Worm (Caenorhabditis elegans) whole organism, young adult: ENCODE data around the gene D1086.18.

Source experiments
- B0035.1 ChIP-seq: sonication (generic microtip); optimal IDR thresholded peaks from 2 replicates; lab custom pipeline; 2016; ENCODE audit warnings: missing genetic modification characterization, mild to moderate bottlenecking, missing compliant biosample characterization, missing genotype, missing genetic modification reagents
- B0261.1 ChIP-seq: sonication (generic microtip); optimal IDR thresholded peaks from 2 replicates; lab custom pipeline; 2016; ENCODE audit warnings: mild to moderate bottlenecking, missing genetic modification characterization, moderate library complexity, missing compliant biosample characterization
- F22D6.2 ChIP-seq: sonication (generic microtip); optimal IDR thresholded peaks from 2 replicates; lab custom pipeline; 2016; ENCODE audit warnings: mild to moderate bottlenecking, missing genetic modification characterization, missing compliant biosample characterization
- F33H1.4 ChIP-seq: fragments of 200-800 bp; sonication (Bioruptor generic); IDR thresholded peaks from 2 replicates; pipeline ENCODE4 v1.3.6; 2022; ENCODE audit warnings: missing genetic modification reagents, missing genetic modification characterization, missing compliant biosample characterization
- K12H6.12 ChIP-seq: fragments of 200-800 bp; sonication (Bioruptor generic); optimal IDR thresholded peaks from 2 replicates; lab custom pipeline; 2018; ENCODE audit warnings: mild to moderate bottlenecking, missing genetic modification characterization, missing compliant biosample characterization
- ZK185.1 ChIP-seq: sonication (generic microtip); optimal IDR thresholded peaks from 2 replicates; lab custom pipeline; 2016; ENCODE audit warnings: mild to moderate bottlenecking, missing genetic modification characterization, missing compliant biosample characterization; ENCODE audit not compliant: poor library complexity, severe bottlenecking
- aptf-3 ChIP-seq: fragments of 200-800 bp; sonication (Bioruptor generic); IDR thresholded peaks from 2 replicates; pipeline ENCODE4 v1.3.6; 2022; ENCODE audit warnings: missing genetic modification characterization, missing compliant biosample characterization
- atf-7 ChIP-seq: sonication (generic microtip); optimal IDR thresholded peaks from 2 replicates; lab custom pipeline; 2017; ENCODE audit warnings: mild to moderate bottlenecking, missing genetic modification characterization, missing compliant biosample characterization
- attf-3 ChIP-seq: fragments of 200-800 bp; sonication (Bioruptor generic); conservative IDR thresholded peaks from 2 replicates; pipeline ENCODE4 v1.3.6; 2022; ENCODE audit warnings: missing genetic modification reagents, missing genetic modification characterization, missing compliant biosample characterization
- attf-5 ChIP-seq: fragments of 200-800 bp; sonication (Bioruptor generic); optimal IDR thresholded peaks from 2 replicates; lab custom pipeline; 2018; ENCODE audit warnings: mild to moderate bottlenecking, missing genetic modification characterization, missing compliant biosample characterization
- bed-1 ChIP-seq: fragments of 200-800 bp; sonication (Bioruptor generic); IDR thresholded peaks from 2 replicates; pipeline ENCODE4 v1.3.6; 2022; ENCODE audit warnings: missing genetic modification reagents, missing genetic modification characterization, missing compliant biosample characterization
- bed-2 ChIP-seq: fragments of 200-800 bp; sonication (Bioruptor generic); IDR thresholded peaks from 2 replicates; pipeline ENCODE4 v1.3.6; 2022; ENCODE audit warnings: missing genetic modification reagents, missing genetic modification characterization, missing compliant biosample characterization
- ceh-100 ChIP-seq: fragments of 200-800 bp; sonication (Bioruptor generic); IDR thresholded peaks from 2 replicates; pipeline ENCODE4 v1.3.6; 2022; ENCODE audit warnings: missing genetic modification reagents, missing genetic modification characterization, missing compliant biosample characterization
- ceh-27 ChIP-seq: fragments of 200-800 bp; sonication (Bioruptor generic); optimal IDR thresholded peaks from 2 replicates; lab custom pipeline; 2018; ENCODE audit warnings: mild to moderate bottlenecking, missing genetic modification characterization, moderate library complexity, missing compliant biosample characterization
- ceh-40 ChIP-seq: fragments of 200-800 bp; sonication (Bioruptor generic); IDR thresholded peaks from 2 replicates; pipeline ENCODE4 v1.3.6; 2022; ENCODE audit warnings: missing genetic modification characterization, missing compliant biosample characterization
- ceh-79 ChIP-seq: sonication (generic microtip); optimal IDR thresholded peaks from 2 replicates; lab custom pipeline; 2017; ENCODE audit warnings: mild to moderate bottlenecking, missing genetic modification characterization, missing compliant biosample characterization
- chd-7 ChIP-seq: sonication (generic microtip); optimal IDR thresholded peaks from 2 replicates; lab custom pipeline; 2016; ENCODE audit warnings: mild to moderate bottlenecking, missing genetic modification characterization, moderate library complexity, missing compliant biosample characterization
- dpff-1 ChIP-seq: sonication (generic microtip); optimal IDR thresholded peaks from 2 replicates; lab custom pipeline; 2017; ENCODE audit warnings: mild to moderate bottlenecking, missing genetic modification characterization, missing compliant biosample characterization
- egl-18 ChIP-seq: fragments of 200-800 bp; sonication (Bioruptor generic); IDR thresholded peaks from 2 replicates; pipeline ENCODE4 v1.3.6; 2022; ENCODE audit warnings: missing genetic modification reagents, missing genetic modification characterization, missing compliant biosample characterization
- egl-44 ChIP-seq: fragments of 200-800 bp; sonication (Bioruptor generic); IDR thresholded peaks from 2 replicates; pipeline ENCODE4 v1.3.6; 2022; ENCODE audit warnings: missing genetic modification reagents, missing genetic modification characterization, missing compliant biosample characterization
- ekl-4 ChIP-seq: fragments of 200-800 bp; sonication (Bioruptor generic); IDR thresholded peaks from 2 replicates; pipeline ENCODE4 v1.3.6; 2022; ENCODE audit warnings: missing genetic modification reagents, missing genetic modification characterization, missing compliant biosample characterization
- ets-4 ChIP-seq: fragments of 200-800 bp; sonication (Bioruptor generic); optimal IDR thresholded peaks from 2 replicates; lab custom pipeline; 2018; ENCODE audit warnings: mild to moderate bottlenecking, missing genetic modification characterization, missing compliant biosample characterization
- fkh-3 ChIP-seq: sonication (generic microtip); optimal IDR thresholded peaks from 2 replicates; lab custom pipeline; 2016; ENCODE audit warnings: mild to moderate bottlenecking, missing genetic modification characterization, missing compliant biosample characterization
- gei-17 ChIP-seq: fragments of 200-800 bp; sonication (Bioruptor generic); optimal IDR thresholded peaks from 2 replicates; lab custom pipeline; 2018; ENCODE audit warnings: mild to moderate bottlenecking, missing genetic modification characterization, missing compliant biosample characterization
- hmg-20 ChIP-seq: fragments of 200-800 bp; sonication (Bioruptor generic); IDR thresholded peaks from 2 replicates; pipeline ENCODE4 v1.3.6; 2022; ENCODE audit warnings: missing genetic modification reagents, missing genetic modification characterization, missing compliant biosample characterization
- hsf-1 ChIP-seq: fragments of 200-800 bp; sonication (Bioruptor generic); IDR thresholded peaks from 2 replicates; pipeline ENCODE4 v1.3.6; 2022; ENCODE audit warnings: missing genetic modification reagents, missing genetic modification characterization, missing compliant biosample characterization
- lag-1 ChIP-seq: fragments of 200-800 bp; sonication (Bioruptor generic); IDR thresholded peaks from 2 replicates; pipeline ENCODE4 v1.3.6; 2022; ENCODE audit warnings: missing genetic modification reagents, missing genetic modification characterization, missing compliant biosample characterization
- let-526 ChIP-seq: fragments of 200-800 bp; sonication (Bioruptor generic); IDR thresholded peaks from 2 replicates; pipeline ENCODE4 v1.3.6; 2022; ENCODE audit warnings: missing genetic modification reagents, missing genetic modification characterization, missing compliant biosample characterization
- lsl-1 ChIP-seq: fragments of 200-800 bp; sonication (Bioruptor generic); optimal IDR thresholded peaks from 2 replicates; lab custom pipeline; 2018; ENCODE audit warnings: mild to moderate bottlenecking, missing genetic modification characterization, moderate library complexity, missing compliant biosample characterization
- madf-3 ChIP-seq: fragments of 200-800 bp; sonication (Bioruptor generic); IDR thresholded peaks from 2 replicates; pipeline ENCODE4 v1.3.6; 2022; ENCODE audit warnings: missing genetic modification reagents, missing genetic modification characterization, missing compliant biosample characterization
- mes-4 ChIP-seq: sonication (generic microtip); optimal IDR thresholded peaks from 2 replicates; lab custom pipeline; 2016; ENCODE audit warnings: missing genotype, missing genetic modification characterization, missing compliant biosample characterization
- nfya-2 ChIP-seq: fragments of 200-800 bp; sonication (Bioruptor generic); IDR thresholded peaks from 2 replicates; pipeline ENCODE4 v1.3.6; 2022; ENCODE audit warnings: missing genetic modification reagents, missing genetic modification characterization, missing compliant biosample characterization
- nfyb-1 ChIP-seq: fragments of 200-800 bp; sonication (Bioruptor generic); IDR thresholded peaks from 2 replicates; pipeline ENCODE4 v1.3.6; 2022; ENCODE audit warnings: missing genetic modification reagents, missing genetic modification characterization, missing compliant biosample characterization
- nhr-27 ChIP-seq: fragments of 200-800 bp; sonication (Bioruptor generic); optimal IDR thresholded peaks from 2 replicates; lab custom pipeline; 2018; ENCODE audit warnings: mild to moderate bottlenecking, missing genetic modification characterization, moderate library complexity, missing compliant biosample characterization
- nhr-80 ChIP-seq: sonication (generic microtip); optimal IDR thresholded peaks from 2 replicates; lab custom pipeline; 2016; ENCODE audit warnings: missing genetic modification characterization, missing compliant biosample characterization
- pbrm-1 ChIP-seq: fragments of 200-800 bp; sonication (Bioruptor generic); IDR thresholded peaks from 2 replicates; pipeline ENCODE4 v1.3.6; 2022; ENCODE audit warnings: missing genetic modification reagents, missing genetic modification characterization, missing compliant biosample characterization
- pha-4 ChIP-seq: fragments of 150-350 bp; sonication (generic microtip); optimal IDR thresholded peaks from 2 replicates; lab custom pipeline; 2014; ENCODE audit warnings: missing biosample characterization, missing genetic modification reagents, missing genetic modification characterization
- snpc-1.1 ChIP-seq: sonication (generic microtip); optimal IDR thresholded peaks from 2 replicates; lab custom pipeline; 2017; ENCODE audit warnings: missing genetic modification characterization, mild to moderate bottlenecking, missing compliant biosample characterization, antibody characterized with exemption, moderate library complexity, missing genotype, missing genetic modification reagents; ENCODE audit not compliant: insufficient read depth
- somi-1 ChIP-seq: fragments of 200-800 bp; sonication (Bioruptor generic); optimal IDR thresholded peaks from 2 replicates; lab custom pipeline; 2018; ENCODE audit warnings: mild to moderate bottlenecking, missing genetic modification characterization, missing compliant biosample characterization
- sptf-2 ChIP-seq: fragments of 200-800 bp; sonication (Bioruptor generic); optimal IDR thresholded peaks from 2 replicates; lab custom pipeline; 2018; ENCODE audit warnings: mild to moderate bottlenecking, missing genetic modification characterization, missing compliant biosample characterization
- tbp1 ChIP-seq: fragments of 200-800 bp; sonication (Bioruptor generic); optimal IDR thresholded peaks from 2 replicates; lab custom pipeline; 2018; ENCODE audit warnings: mild to moderate bottlenecking, missing genetic modification characterization, missing compliant biosample characterization
- xnd-1 ChIP-seq: sonication (generic microtip); optimal IDR thresholded peaks from 2 replicates; lab custom pipeline; 2016; ENCODE audit warnings: missing genotype, missing genetic modification reagents, missing genetic modification characterization, missing compliant biosample characterization
- zim-3 ChIP-seq: sonication (generic microtip); optimal IDR thresholded peaks from 2 replicates; lab custom pipeline; 2017; ENCODE audit warnings: mild to moderate bottlenecking, missing genetic modification characterization, moderate library complexity, missing compliant biosample characterization
- ztf-18 ChIP-seq: sonication (generic microtip); optimal IDR thresholded peaks from 2 replicates; lab custom pipeline; 2016; ENCODE audit warnings: missing genotype, mild to moderate bottlenecking, missing genetic modification characterization, missing compliant biosample characterization

D1086.18 gene

ce11 chrV:14082453-14082852, 3.2 kb upstream of the D1086.18 start, which contains the start of gene D1086.10:
D1086.10 (plus strand) TSS chrV:14082753.
- no peak for TF ChIP-seq atf-7 (tag; lab: Kevin White, UChicago)
- no peak for TF ChIP-seq pbrm-1 (GFP tag; lab: Robert Waterston, UW)
- no peak for TF ChIP-seq egl-18 (GFP tag; lab: Robert Waterston, UW)
- no peak for TF ChIP-seq nfya-2 (GFP tag; lab: Robert Waterston, UW)
- TF ChIP-seq nhr-80 (tag; lab: Kevin White, UChicago): no peak
- no peak for TF ChIP-seq tbp1
- no peak for TF ChIP-seq B0035.1 (tag; lab: Kevin White, UChicago)
- no peak for TF ChIP-seq K12H6.12 (tag; lab: Kevin White, UChicago)
- no peak for TF ChIP-seq ztf-18 (tag; lab: Kevin White, UChicago)
- TF ChIP-seq bed-2 (GFP tag; lab: Robert Waterston, UW): no peak
- TF ChIP-seq F33H1.4: no peak
- no peak for TF ChIP-seq bed-1 (GFP tag; lab: Robert Waterston, UW)
- no peak for TF ChIP-seq somi-1 (GFP tag; lab: Kevin White, UChicago)
- no peak for TF ChIP-seq aptf-3 (GFP tag; lab: Robert Waterston, UW)
- TF ChIP-seq, all 124 proteins: peak for 0

DNA sequence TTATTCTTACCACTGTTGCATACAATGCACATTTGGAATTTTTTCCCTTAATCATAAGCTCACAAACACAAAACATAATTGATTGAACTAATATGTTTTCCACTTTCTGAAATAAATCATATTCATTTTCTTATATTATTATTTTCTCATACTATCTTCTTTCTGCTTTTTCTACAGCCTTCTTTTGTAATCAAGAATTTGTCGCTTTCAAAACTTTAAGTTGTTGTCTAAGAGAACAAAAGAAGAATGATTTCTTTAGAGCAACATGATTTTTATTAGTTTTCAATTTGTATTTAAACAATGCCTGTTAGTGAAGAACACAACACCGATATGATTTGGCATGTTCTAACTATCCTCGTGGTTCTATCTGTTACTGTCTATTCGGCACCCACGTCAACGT, 1.7 kb upstream of the D1086.18 start, which contains the start of gene D1086.7:
TSS of gene D1086.7 (plus strand) at position 301 of the 400 bp plus-strand sequence.
- no peak for TF ChIP-seq ceh-40
- TF ChIP-seq pha-4: no peak
- no peak for TF ChIP-seq ceh-27 (GFP tag; lab: Kevin White, UChicago)
- TF ChIP-seq let-526: no peak
- no peak for TF ChIP-seq hsf-1
- TF ChIP-seq dpff-1: no peak
- no peak for TF ChIP-seq B0035.1 (tag; lab: Kevin White, UChicago)
- TF ChIP-seq attf-5 (GFP tag; lab: Kevin White, UChicago): no peak
- no peak for TF ChIP-seq B0261.1 (tag; lab: Kevin White, UChicago)
- TF ChIP-seq lag-1 (GFP tag; lab: Robert Waterston, UW): no peak
- no peak for TF ChIP-seq ets-4 (GFP tag; lab: Kevin White, UChicago)
- no peak for TF ChIP-seq mes-4
- TF ChIP-seq bed-1 (GFP tag; lab: Robert Waterston, UW): no peak
- no peak for TF ChIP-seq hmg-20 (GFP tag; lab: Robert Waterston, UW)
- TF ChIP-seq fkh-3: no peak
- no peak for TF ChIP-seq nhr-80 (tag; lab: Kevin White, UChicago)
- TF ChIP-seq chd-7 (tag; lab: Kevin White, UChicago): no peak
- no peak for TF ChIP-seq xnd-1 (tag; lab: Kevin White, UChicago)
- TF ChIP-seq madf-3 (GFP tag; lab: Robert Waterston, UW): no peak

ce11 chrV:14088051-14088450, 2.4 kb downstream of the D1086.18 start, which contains the start of gene D1086.19:
D1086.19 (plus strand) TSS chrV:14088351.
- no peak for TF ChIP-seq ZK185.1

ce11 chrV:14090309-14090967, 4.7 kb downstream of the D1086.18 start, which contains the start of the genes D1086.5 and him-5:
D1086.5 (minus strand) TSS chrV:14090359.
him-5 (plus strand) TSS chrV:14090426.
- TF ChIP-seq nfyb-1 (no peak), sptf-2 (GFP tag; lab: Kevin White, UChicago) (no peak), ekl-4 (GFP tag; lab: Robert Waterston, UW) (no peak), tbp1 (no peak), snpc-1.1 (tag; lab: Kevin White, UChicago) (peak; percentile 37), zim-3 (tag; lab: Kevin White, UChicago) (no peak), nhr-27 (no peak), F22D6.2 (no peak), F33H1.4 (peak; percentile 79), ceh-79 (tag; lab: Kevin White, UChicago) (no peak), pha-4 (no peak), somi-1 (GFP tag; lab: Kevin White, UChicago) (no peak), ceh-100 (GFP tag; lab: Robert Waterston, UW) (no peak), egl-44 (GFP tag; lab: Robert Waterston, UW) (no peak), ceh-40 (no peak), gei-17 (GFP tag; lab: Kevin White, UChicago) (no peak), lsl-1 (GFP tag; lab: Kevin White, UChicago) (peak; percentile 89), attf-3 (GFP tag; lab: Robert Waterston, UW) (no peak), hmg-20 (GFP tag; lab: Robert Waterston, UW) (no peak)
